Worm (Caenorhabditis elegans) whole organism, L3 larva: ENCODE data around the gene tag-65.
A peak's percentile ranks its signal among the peaks of the same experiment; 100 is the strongest.

Experiments used
- snpc-4 ChIP-seq: fragments of 150-350 bp; optimal IDR thresholded peaks from 2 replicates; lab custom pipeline; 2014; ENCODE audit warnings: missing biosample characterization, missing genetic modification characterization
- unc-39 ChIP-seq: sonication (generic microtip); optimal IDR thresholded peaks from 4 replicates; lab custom pipeline; 2017; ENCODE audit warnings: missing biosample characterization, missing genetic modification characterization
- zag-1 ChIP-seq: fragments of 150-350 bp; optimal IDR thresholded peaks from 2 replicates; lab custom pipeline; 2014; ENCODE audit warnings: missing biosample characterization, missing genetic modification characterization

DNA sequence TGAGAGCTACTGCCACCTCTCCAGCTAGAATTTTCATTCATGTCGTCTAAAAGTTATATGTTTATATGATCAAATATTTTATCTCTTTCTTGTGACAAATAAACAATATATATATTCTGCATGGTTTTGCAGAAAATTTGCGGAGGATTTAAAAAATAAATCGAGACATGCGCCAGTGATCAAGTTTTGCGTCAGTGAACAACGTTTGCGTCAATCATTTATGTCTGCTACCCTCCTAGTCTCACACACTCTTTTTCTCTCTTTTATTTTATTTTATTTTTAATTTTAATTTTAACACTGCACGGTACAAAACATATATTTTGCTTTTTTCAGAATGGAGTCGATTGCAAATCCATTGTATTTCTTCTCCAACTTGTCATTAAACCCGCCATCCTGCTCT is at the start of gene tag-65, which contains the start of gene ccz-1:
- TF ChIP-seq snpc-4 (tag; lab: Kevin White, UChicago) = peak; percentile 79
- TF ChIP-seq unc-39 = no peak
- no peak for TF ChIP-seq zag-1
